Worm (Caenorhabditis elegans) whole organism, L4/young adult: Measurements from ENCODE around the gene xbx-6.

ENCODE experiments used
- dao-5 ChIP-seq: sonication (generic microtip); optimal IDR thresholded peaks from 2 replicates; lab custom pipeline; 2016; ENCODE audit warnings: missing genotype, missing genetic modification characterization, moderate library complexity, missing compliant biosample characterization
- him-1 ChIP-seq: sonication (generic microtip); optimal IDR thresholded peaks from 2 replicates; lab custom pipeline; 2016; ENCODE audit warnings: missing genotype, missing genetic modification reagents, missing genetic modification characterization, missing compliant biosample characterization

- TF ChIP-seq him-1 (tag; lab: Kevin White, UChicago) (no peak), dao-5 (tag; lab: Kevin White, UChicago) (no peak)
Observed at ce11 chrV:9680260-9680659, 22.6 kb upstream of the xbx-6 start.
